Worm (Caenorhabditis elegans) whole organism, young adult: ENCODE data around the gene nhr-166.

ENCODE experiments used
- attf-6 ChIP-seq: fragments of 200-800 bp; sonication (Bioruptor generic); IDR thresholded peaks from 2 replicates; pipeline ENCODE4 v1.3.6; 2022; ENCODE audit warnings: missing genetic modification reagents, missing genetic modification characterization, missing compliant biosample characterization
- nfya-1 ChIP-seq: sonication (generic microtip); optimal IDR thresholded peaks from 2 replicates; lab custom pipeline; 2017; ENCODE audit warnings: antibody characterized with exemption, missing compliant biosample characterization, missing genetic modification characterization, borderline replicate concordance; ENCODE audit not compliant: insufficient read depth

ce11 chrII:3877874-3878273 lies 2.2 kb upstream of the nhr-166 start, which contains the start of gene sdz-7:
- TF ChIP-seq nfya-1 (no peak), attf-6 (GFP tag; lab: Robert Waterston, UW) (no peak)
